In genomic region chrIV:7237668-7238214, ce11 we compare ENCODE assay signal across 1 worm cellular context.
TF ChIP-seq lines count a peak whose summit lies in the region.

elo-3 (plus strand) TSS chrIV:7237718.

TF ChIP-seq in whole organism, L4 larva, 104 proteins besides CTCF, POLR2A, EP300 and RAD21 (continued from another document):
- TF ChIP-seq ama-1 (optimal IDR thresholded peaks at IDR 0.05; lab: Kevin White, UChicago) (no peak), daf-8 (GFP tag; IDR thresholded peaks at IDR 0.05; lab: Robert Waterston, UW) (no peak), F49E8.2 (tag; optimal IDR thresholded peaks at IDR 0.05; lab: Kevin White, UChicago; ENCODE audit: borderline replicate concordance) (no peak), daf-12 (tag; optimal IDR thresholded peaks at IDR 0.05; lab: Kevin White, UChicago) (no peak), daf-16 (GFP tag; optimal IDR thresholded peaks at IDR 0.05; lab: Kevin White, UChicago) (no peak), daf-16 (tag; optimal IDR thresholded peaks at IDR 0.05; lab: Kevin White, UChicago) (peak; percentile 51), ZK337.2 (GFP tag; IDR thresholded peaks at IDR 0.05; lab: Robert Waterston, UW) (no peak), egl-27 (tag; optimal IDR thresholded peaks at IDR 0.05; lab: Kevin White, UChicago) (no peak), ces-1 (GFP tag; optimal IDR thresholded peaks at IDR 0.05; lab: Kevin White, UChicago) (no peak), lir-3 (tag; optimal IDR thresholded peaks at IDR 0.05; lab: Kevin White, UChicago) (no peak), nhr-41 (GFP tag; IDR thresholded peaks at IDR 0.05; lab: Robert Waterston, UW) (no peak), dpl-1 (GFP tag; optimal IDR thresholded peaks at IDR 0.05; lab: Kevin White, UChicago) (no peak), nhr-111 (GFP tag; optimal IDR thresholded peaks at IDR 0.05; lab: Kevin White, UChicago) (no peak), F10B5.3 (tag; optimal IDR thresholded peaks at IDR 0.05; lab: Kevin White, UChicago) (no peak), arid-1 (GFP tag; conservative IDR thresholded peaks at IDR 0.05; lab: Robert Waterston, UW) (no peak), hlh-11 (tag; optimal IDR thresholded peaks at IDR 0.05; lab: Kevin White, UChicago) (peak; percentile 15), nhr-48 (tag; optimal IDR thresholded peaks at IDR 0.05; lab: Kevin White, UChicago) (no peak), gei-8 (GFP tag; optimal IDR thresholded peaks at IDR 0.05; lab: Kevin White, UChicago) (no peak)
TF ChIP-seq in whole organism, L4 larva: peak in this region for 11.
